Fruit fly (Drosophila melanogaster): ENCODE results near the gene CG14050.

The CG14050 gene

DNA sequence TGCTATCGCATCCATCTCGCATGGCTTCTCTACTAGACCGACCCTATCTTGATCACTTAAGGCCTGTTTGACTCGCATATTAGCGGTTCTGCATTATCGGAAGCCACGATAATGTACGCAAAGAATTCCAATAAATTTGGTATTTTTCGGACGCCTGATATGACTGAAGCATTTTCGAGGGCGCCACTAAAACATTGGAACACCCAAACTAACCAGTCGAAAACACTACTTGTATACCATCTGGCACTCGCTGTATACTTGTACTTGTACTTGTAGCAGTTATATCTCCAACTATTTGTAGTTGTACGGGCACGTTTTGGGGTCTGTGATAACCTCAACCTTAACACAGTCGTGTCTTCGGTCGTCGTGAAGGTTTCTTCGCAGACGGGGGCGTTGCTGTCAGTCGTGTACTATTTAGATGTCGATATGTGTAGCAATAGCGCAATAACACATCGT is 29.5 kb upstream of the CG14050 start:
- TF ChIP-seq jim (GFP tag; optimal IDR thresholded peaks at IDR 0.05): no peak
- TF ChIP-seq Vsx2 (GFP tag; optimal IDR thresholded peaks at IDR 0.05; ENCODE audit: partially characterized antibody): no peak
- no peak for TF ChIP-seq Rel (GFP tag; optimal IDR thresholded peaks at IDR 0.05)
- no peak for TF ChIP-seq Rel (tag; optimal IDR thresholded peaks at IDR 0.05)
- no peak for TF ChIP-seq Hnf4 (GFP tag; optimal IDR thresholded peaks at IDR 0.05)
- no peak for TF ChIP-seq psq (GFP tag; optimal IDR thresholded peaks at IDR 0.05)
- TF ChIP-seq Abd-B (GFP tag; optimal IDR thresholded peaks at IDR 0.05): no peak
- TF ChIP-seq Myc (optimal IDR thresholded peaks at IDR 0.05): no peak
- no peak for TF ChIP-seq pan (optimal IDR thresholded peaks at IDR 0.05)
- no peak for TF ChIP-seq dl (GFP tag; optimal IDR thresholded peaks at IDR 0.05; ENCODE audit: insufficient read depth in 1 of 2, partially characterized antibody in 2 of 2)
- TF ChIP-seq Jra (GFP tag; optimal IDR thresholded peaks at IDR 0.05): no peak
- TF ChIP-seq Dfd (GFP tag; optimal IDR thresholded peaks at IDR 0.05): no peak
- TF ChIP-seq dsf (GFP tag; optimal IDR thresholded peaks at IDR 0.05; ENCODE audit: borderline replicate concordance): no peak
- TF ChIP-seq Hr83 (GFP tag; optimal IDR thresholded peaks at IDR 0.05; ENCODE audit: poor library complexity, severe bottlenecking): no peak
- TF ChIP-seq sage (GFP tag; optimal IDR thresholded peaks at IDR 0.05): no peak
- no peak for TF ChIP-seq fru (GFP tag; optimal IDR thresholded peaks at IDR 0.05)
- no peak for TF ChIP-seq GATAd (GFP tag; optimal IDR thresholded peaks at IDR 0.05)
- no peak for TF ChIP-seq sv (GFP tag; optimal IDR thresholded peaks at IDR 0.05)
- no peak for TF ChIP-seq tai (GFP tag; optimal IDR thresholded peaks at IDR 0.05)
- no peak for TF ChIP-seq CG32264 (GFP tag; optimal IDR thresholded peaks at IDR 0.05)
- TF ChIP-seq HLH106 (tag; optimal IDR thresholded peaks at IDR 0.05): no peak

DNA sequence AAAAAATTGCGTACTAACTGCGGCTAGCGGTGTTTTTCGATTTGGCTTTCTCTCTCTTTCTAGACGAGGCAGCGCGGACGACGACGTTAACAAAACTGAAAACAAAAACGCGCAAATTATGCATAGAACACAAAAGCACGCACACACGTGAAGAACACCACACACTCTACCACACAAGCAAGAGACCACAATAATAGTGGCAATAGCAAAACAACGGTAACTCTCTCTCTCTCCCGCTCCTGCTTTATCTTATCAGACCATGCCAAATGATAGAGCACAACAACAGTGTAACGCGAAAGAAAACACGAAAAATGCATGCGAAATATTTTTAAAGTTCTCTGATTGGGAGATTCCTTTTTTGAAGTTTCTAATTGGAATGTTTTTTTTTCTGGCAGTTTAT is 28.2 kb upstream of the CG14050 start:
- TF ChIP-seq Hnf4 (GFP tag; optimal IDR thresholded peaks at IDR 0.05) (no peak), HLH106 (tag; optimal IDR thresholded peaks at IDR 0.05) (no peak), Myc (optimal IDR thresholded peaks at IDR 0.05) (no peak), Hr83 (GFP tag; optimal IDR thresholded peaks at IDR 0.05; ENCODE audit: poor library complexity, severe bottlenecking) (no peak)

DNA sequence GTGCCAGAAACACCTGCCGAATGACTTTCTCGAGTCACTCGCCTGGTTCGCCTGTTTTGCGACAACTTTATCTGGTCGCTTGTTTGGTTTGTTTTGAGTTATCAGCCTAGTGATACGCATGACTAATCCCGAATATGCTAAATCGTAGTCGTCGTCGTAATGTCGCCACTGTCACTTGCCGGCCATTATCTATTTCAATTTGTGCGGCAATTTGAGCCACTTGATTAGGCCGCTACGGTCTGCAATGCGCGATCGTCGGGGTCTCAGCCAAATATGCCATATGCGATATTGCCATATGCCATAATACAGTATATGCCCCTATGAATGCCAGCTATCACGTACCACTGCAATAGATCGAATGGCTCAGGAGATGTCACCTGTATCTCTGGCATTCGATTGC is 26.8 kb upstream of the CG14050 start:
- TF ChIP-seq woc (GFP tag; optimal IDR thresholded peaks at IDR 0.05): no peak
- no peak for TF ChIP-seq N (GFP tag; optimal IDR thresholded peaks at IDR 0.05)
- no peak for TF ChIP-seq dmrt93B (GFP tag; optimal IDR thresholded peaks at IDR 0.05)
- TF ChIP-seq Sp1 (GFP tag; optimal IDR thresholded peaks at IDR 0.05): no peak
- no peak for TF ChIP-seq GATAd (GFP tag; optimal IDR thresholded peaks at IDR 0.05)
- TF ChIP-seq ey (GFP tag; optimal IDR thresholded peaks at IDR 0.05): no peak
- TF ChIP-seq CrebA (GFP tag; optimal IDR thresholded peaks at IDR 0.05; ENCODE audit: borderline replicate concordance): no peak
- no peak for TF ChIP-seq dsf (GFP tag; optimal IDR thresholded peaks at IDR 0.05; ENCODE audit: borderline replicate concordance)
- no peak for TF ChIP-seq Mio (GFP tag; optimal IDR thresholded peaks at IDR 0.05)
- TF ChIP-seq rgr (GFP tag; optimal IDR thresholded peaks at IDR 0.05): no peak
- TF ChIP-seq Dif (GFP tag; optimal IDR thresholded peaks at IDR 0.05; ENCODE audit: partially characterized antibody): no peak
- TF ChIP-seq fru (GFP tag; optimal IDR thresholded peaks at IDR 0.05): no peak

DNA sequence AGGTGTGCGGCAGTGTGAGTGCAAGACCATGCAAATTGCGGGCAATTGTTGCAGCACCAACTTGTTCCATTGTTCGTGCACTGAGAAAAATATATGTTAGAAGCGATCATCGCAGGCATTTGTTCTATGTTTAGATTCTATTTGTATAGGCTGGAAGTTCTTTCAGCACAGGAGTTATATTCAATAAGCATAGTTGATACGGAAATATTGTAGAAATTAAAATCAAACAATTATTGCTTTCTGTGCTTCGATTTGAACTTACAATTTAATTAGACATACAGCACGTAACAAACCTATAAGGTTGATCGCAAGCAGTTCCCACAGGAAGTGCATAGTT is 24.2 kb upstream of the CG14050 start:
- TF ChIP-seq foxo (GFP tag; optimal IDR thresholded peaks at IDR 0.05) (peak in 1 of 2 experiments; percentile 17), psq (GFP tag; optimal IDR thresholded peaks at IDR 0.05) (no peak)

DNA sequence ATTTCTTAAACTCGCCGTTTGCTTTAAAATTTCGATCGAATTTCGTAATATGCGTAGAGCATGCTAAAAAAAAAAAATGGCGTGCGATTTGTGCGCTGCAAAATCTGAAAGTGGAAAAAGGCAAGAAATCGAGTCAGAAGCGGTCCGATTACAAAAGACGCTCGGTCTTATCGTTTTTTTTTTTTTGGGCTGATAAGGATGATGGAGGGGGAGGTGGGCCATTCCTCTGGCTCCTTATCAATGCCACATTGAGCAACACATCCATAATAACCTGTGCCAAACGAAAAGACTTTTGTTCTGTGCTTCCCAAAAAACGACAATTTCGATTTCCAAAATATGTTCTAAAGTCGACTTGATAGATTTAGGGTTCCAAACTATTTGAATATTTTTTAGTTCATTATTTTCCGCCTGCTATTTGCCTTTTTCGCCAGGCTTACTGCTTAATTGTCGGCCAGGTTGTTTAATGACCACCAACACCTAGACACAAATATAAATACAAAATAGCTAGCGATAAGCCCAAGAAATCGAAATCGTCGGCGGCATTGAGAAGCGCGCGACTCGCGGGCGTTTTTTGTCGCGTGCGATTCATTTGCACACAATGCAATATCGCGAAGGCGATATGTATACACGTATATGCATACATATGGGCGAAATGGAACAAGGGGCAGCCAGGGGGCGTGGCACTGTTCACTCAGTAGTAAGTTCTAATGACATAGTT is 23.7 kb upstream of the CG14050 start:
- no peak for TF ChIP-seq Hnf4 (GFP tag; optimal IDR thresholded peaks at IDR 0.05)
- no peak for TF ChIP-seq dl (GFP tag; optimal IDR thresholded peaks at IDR 0.05; ENCODE audit: insufficient read depth in 1 of 2, partially characterized antibody in 2 of 2)
- peak; percentile 59 for TF ChIP-seq jim (GFP tag; optimal IDR thresholded peaks at IDR 0.05)
- TF ChIP-seq br (GFP tag; optimal IDR thresholded peaks at IDR 0.05): no peak
- TF ChIP-seq CG9705 (GFP tag; optimal IDR thresholded peaks at IDR 0.05): no peak
- TF ChIP-seq Mio (GFP tag; optimal IDR thresholded peaks at IDR 0.05): no peak
- TF ChIP-seq CrebA (GFP tag; optimal IDR thresholded peaks at IDR 0.05; ENCODE audit: borderline replicate concordance): no peak
- TF ChIP-seq Myc (optimal IDR thresholded peaks at IDR 0.05): peak; percentile 20
- no peak for TF ChIP-seq Rel (GFP tag; optimal IDR thresholded peaks at IDR 0.05)
- TF ChIP-seq Rel (tag; optimal IDR thresholded peaks at IDR 0.05): peak; percentile 55
- TF ChIP-seq usp (GFP tag; optimal IDR thresholded peaks at IDR 0.05): no peak

All from whole organism, wandering third instar larva.